Worm (Caenorhabditis elegans): Measurements from ENCODE around the gene F26F2.3.

ce11 chrV:20552971-20553370 lies 13.4 kb downstream of the F26F2.3 start, which contains the start of gene vmo-1:
- TF ChIP-seq B0261.1 (tag; optimal IDR thresholded peaks at IDR 0.05) (no peak), hlh-12 (tag; optimal IDR thresholded peaks at IDR 0.05) (no peak)
